Worm (Caenorhabditis elegans) whole organism, young adult: ENCODE results near the gene F01G10.10.

ENCODE experiments used
- F33H1.4 ChIP-seq: fragments of 200-800 bp; sonication (Bioruptor generic); IDR thresholded peaks from 2 replicates; pipeline ENCODE4 v1.3.6; 2022; ENCODE audit warnings: missing genetic modification reagents, missing genetic modification characterization, missing compliant biosample characterization
- F55B11.4 ChIP-seq: sonication (generic microtip); optimal IDR thresholded peaks from 2 replicates; lab custom pipeline; 2016; ENCODE audit warnings: missing compliant biosample characterization, missing genetic modification characterization, borderline replicate concordance; ENCODE audit not compliant: insufficient read depth
- dpl-1 ChIP-seq: fragments of 150-350 bp; optimal IDR thresholded peaks from 2 replicates; lab custom pipeline; 2014; ENCODE audit warnings: missing biosample characterization, missing genetic modification reagents, missing genetic modification characterization
- lag-1 ChIP-seq: fragments of 200-800 bp; sonication (Bioruptor generic); IDR thresholded peaks from 2 replicates; pipeline ENCODE4 v1.3.6; 2022; ENCODE audit warnings: missing genetic modification reagents, missing genetic modification characterization, missing compliant biosample characterization
- nhr-90 ChIP-seq: sonication (generic microtip); optimal IDR thresholded peaks from 2 replicates; lab custom pipeline; 2016; ENCODE audit warnings: missing genotype, mild to moderate bottlenecking, missing genetic modification characterization, missing compliant biosample characterization

DNA sequence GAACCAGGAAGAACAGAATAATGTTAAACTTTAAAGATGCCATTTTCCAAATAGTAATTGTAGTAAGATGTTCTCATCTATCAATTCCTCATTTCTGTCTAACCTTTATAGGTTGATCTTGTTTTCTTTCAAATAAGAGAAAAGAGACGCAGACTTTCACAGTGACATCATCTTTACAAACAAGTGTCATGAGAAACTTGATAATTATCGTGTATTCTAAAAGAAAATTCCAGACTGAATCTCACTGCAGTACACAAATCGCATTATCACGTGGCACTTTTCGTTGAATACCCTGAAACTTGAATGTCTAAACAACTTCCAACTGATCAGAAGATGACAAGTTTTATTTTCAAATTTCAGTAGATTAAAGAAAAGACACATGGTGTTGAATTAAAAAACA, 49.1 kb downstream of the F01G10.10 start, which contains the start of gene R09E10.13:
- TF ChIP-seq lag-1 (GFP tag; lab: Robert Waterston, UW) = no peak
- TF ChIP-seq nhr-90 = no peak
- TF ChIP-seq dpl-1 (GFP tag; lab: Kevin White, UChicago) = no peak
- TF ChIP-seq F33H1.4 (GFP tag; lab: Robert Waterston, UW) = no peak
- TF ChIP-seq F55B11.4 (tag; lab: Kevin White, UChicago) = no peak
